Fruit fly (Drosophila melanogaster): ENCODE data around the gene Vps60.

Gene Vps60

dm6 chr3L:17613972-17614384 is 7.4 kb downstream of the Vps60 start (continued):
- no peak for TF ChIP-seq slou (GFP tag; optimal IDR thresholded peaks at IDR 0.05)
- peak; percentile 6 for TF ChIP-seq Med (GFP tag)
- TF ChIP-seq CG13123 (GFP tag; optimal IDR thresholded peaks at IDR 0.05), result no peak
- TF ChIP-seq Dbx (GFP tag; IDR thresholded peaks at IDR 0.05), result no peak
- TF ChIP-seq CG2120 (GFP tag; optimal IDR thresholded peaks at IDR 0.05), result no peak
- TF ChIP-seq lilli (GFP tag; optimal IDR thresholded peaks at IDR 0.05), result no peak
- TF ChIP-seq peb (GFP tag; IDR thresholded peaks at IDR 0.05), result no peak
- peak; percentile 77 for TF ChIP-seq cwo (GFP tag; optimal IDR thresholded peaks at IDR 0.05)
- TF ChIP-seq crol (GFP tag; IDR thresholded peaks at IDR 0.05), result no peak
- TF ChIP-seq tin (GFP tag; optimal IDR thresholded peaks at IDR 0.05), result no peak
- no peak for TF ChIP-seq vfl (GFP tag; optimal IDR thresholded peaks at IDR 0.05)
- TF ChIP-seq scrt (GFP tag; optimal IDR thresholded peaks at IDR 0.05), result peak; percentile 94
- peak; percentile 45 to 79 for TF ChIP-seq Trl (optimal IDR thresholded peaks at IDR 0.05)
- TF ChIP-seq Trl (GFP tag; optimal IDR thresholded peaks at IDR 0.05), result no peak
- TF ChIP-seq Hsf (GFP tag; optimal IDR thresholded peaks at IDR 0.05), result no peak
- TF ChIP-seq CG17359 (tag; optimal IDR thresholded peaks at IDR 0.05), result no peak
- TF ChIP-seq Jarid2 (GFP tag; optimal IDR thresholded peaks at IDR 0.05), result no peak
- no peak for TF ChIP-seq sens (GFP tag)
- peak; percentile 17 for TF ChIP-seq ERR (GFP tag; optimal IDR thresholded peaks at IDR 0.05)
- TF ChIP-seq zen2 (GFP tag; IDR thresholded peaks at IDR 0.05; ENCODE audit: partially characterized antibody), result peak; percentile 44; the same call in 1 of the 3 replicates
- TF ChIP-seq CG17361 (GFP tag; IDR thresholded peaks at IDR 0.05), result no peak
- peak; percentile 3 for TF ChIP-seq corto (GFP tag; optimal IDR thresholded peaks at IDR 0.05)
- TF ChIP-seq sug (tag; optimal IDR thresholded peaks at IDR 0.05), result peak; percentile 62
- TF ChIP-seq CG10543 (GFP tag; optimal IDR thresholded peaks at IDR 0.05), result peak; percentile 68
- TF ChIP-seq CG12104 (GFP tag; optimal IDR thresholded peaks at IDR 0.05), result no peak
- no peak for TF ChIP-seq CG6175 (GFP tag; IDR thresholded peaks at IDR 0.05)
- TF ChIP-seq CG32532 (GFP tag; IDR thresholded peaks at IDR 0.05), result peak; percentile 32; the same call in 1 of the 2 replicates
- TF ChIP-seq dmrt99B (tag; optimal IDR thresholded peaks at IDR 0.05), result no peak
- TF ChIP-seq CG42726 (GFP tag; IDR thresholded peaks at IDR 0.05; ENCODE audit: partially characterized antibody), result peak; percentile 13; the same call in 1 of the 2 replicates
- peak; percentile 29 for TF ChIP-seq kay (GFP tag; optimal IDR thresholded peaks at IDR 0.05)
- peak; percentile 44; the same call in 1 of the 2 replicates for TF ChIP-seq sob (GFP tag; IDR thresholded peaks at IDR 0.05)
- TF ChIP-seq CG12769 (tag; optimal IDR thresholded peaks at IDR 0.05), result peak; percentile 62
- no peak for TF ChIP-seq pita (GFP tag; optimal IDR thresholded peaks at IDR 0.05)
- TF ChIP-seq fd3F (GFP tag; optimal IDR thresholded peaks at IDR 0.05), result no peak
- TF ChIP-seq sqz (GFP tag; optimal IDR thresholded peaks at IDR 0.05), result peak; percentile 75
- peak; percentile 51 for TF ChIP-seq Deaf1 (tag; optimal IDR thresholded peaks at IDR 0.05)
- TF ChIP-seq CG11504 (tag; optimal IDR thresholded peaks at IDR 0.05), result no peak
- TF ChIP-seq schlank (tag; optimal IDR thresholded peaks at IDR 0.05), result no peak
- no peak for TF ChIP-seq Drgx (GFP tag; IDR thresholded peaks at IDR 0.05)
- no peak for TF ChIP-seq Dad (GFP tag; optimal IDR thresholded peaks at IDR 0.05)
- TF ChIP-seq esg (GFP tag; conservative IDR thresholded peaks at IDR 0.05), result no peak
- no peak for TF ChIP-seq CG8944 (GFP tag; optimal IDR thresholded peaks at IDR 0.05)

- TF ChIP-seq tio (GFP tag; optimal IDR thresholded peaks at IDR 0.05), result no peak
- peak; percentile 30 for TF ChIP-seq CG13296 (GFP tag; optimal IDR thresholded peaks at IDR 0.05)
- TF ChIP-seq sna (GFP tag; IDR thresholded peaks at IDR 0.05; ENCODE audit: partially characterized antibody), result no peak
- no peak for TF ChIP-seq CG3995 (GFP tag; optimal IDR thresholded peaks at IDR 0.05)
- no peak for TF ChIP-seq jing (GFP tag; optimal IDR thresholded peaks at IDR 0.05)
- no peak for TF ChIP-seq BtbVII (GFP tag; optimal IDR thresholded peaks at IDR 0.05)
- no peak for TF ChIP-seq CG4328 (GFP tag; optimal IDR thresholded peaks at IDR 0.05)
- no peak for TF ChIP-seq crp (GFP tag; optimal IDR thresholded peaks at IDR 0.05)
- TF ChIP-seq Atf-2 (GFP tag; optimal IDR thresholded peaks at IDR 0.05), result no peak
- TF ChIP-seq en (GFP tag; optimal IDR thresholded peaks at IDR 0.05), result no peak
- TF ChIP-seq Oaz (GFP tag; IDR thresholded peaks at IDR 0.05), result no peak
- peak; percentile 25; the same call in 1 of the 3 replicates for TF ChIP-seq row (GFP tag; IDR thresholded peaks at IDR 0.05)
- no peak for TF ChIP-seq CG13123 (GFP tag; optimal IDR thresholded peaks at IDR 0.05)
Observed at dm6 chr3L:17613292-17613734, 8.1 kb downstream of the Vps60 start.

All from whole organism, embryonic.